Worm (Caenorhabditis elegans) whole organism, L1 larva: ENCODE data around the gene glt-1.

Source experiments
- C04F5.9 ChIP-seq: sonication (generic microtip); optimal IDR thresholded peaks from 2 replicates; lab custom pipeline; 2016; ENCODE audit warnings: missing genetic modification characterization, missing compliant biosample characterization
- F16B12.6 ChIP-seq: fragments of 150-350 bp; optimal IDR thresholded peaks from 2 replicates; lab custom pipeline; 2014; ENCODE audit warnings: missing biosample characterization, missing genetic modification characterization
- aha-1 ChIP-seq: fragments of 150-350 bp; optimal IDR thresholded peaks from 2 replicates; lab custom pipeline; 2014; ENCODE audit warnings: missing biosample characterization, missing genetic modification characterization
- blmp-1 ChIP-seq: fragments of 150-350 bp; optimal IDR thresholded peaks from 2 replicates; lab custom pipeline; 2014; ENCODE audit warnings: missing biosample characterization, missing genetic modification characterization
- ceh-63 ChIP-seq: fragments of 200-800 bp; sonication (Bioruptor generic); optimal IDR thresholded peaks from 2 replicates; lab custom pipeline; 2018; ENCODE audit warnings: mild to moderate bottlenecking, missing genetic modification characterization, missing compliant biosample characterization
- efl-1 ChIP-seq, 4 experiments: fragments of 150-350 bp; optimal IDR thresholded peaks in 3 of 4; peaks in 1 of 4; 1 replicate in 1 of 4; 2 replicates in 3 of 4; lab custom pipeline; 2014; ENCODE audit warnings: missing biosample characterization in 2 of 4, missing genetic modification characterization in 2 of 4, missing genetic modification reagents in 2 of 4
- efl-3 ChIP-seq: fragments of 200-800 bp; sonication (Bioruptor generic); optimal IDR thresholded peaks from 2 replicates; lab custom pipeline; 2018; ENCODE audit warnings: mild to moderate bottlenecking, missing genetic modification characterization, missing compliant biosample characterization
- egl-13 ChIP-seq: sonication (generic microtip); optimal IDR thresholded peaks from 2 replicates; lab custom pipeline; 2016; ENCODE audit warnings: missing genotype, missing genetic modification reagents, missing genetic modification characterization, missing compliant biosample characterization
- elt-3 ChIP-seq, 6 experiments: fragments of 150-350 bp in 1 of 6; sonication (generic microtip); optimal IDR thresholded peaks; 2 replicates each; lab custom pipeline; 2017 to 2018; ENCODE audit warnings: missing biosample characterization in 6 of 6, missing genetic modification characterization in 6 of 6, inconsistent platforms in 1 of 6
- fkh-10 ChIP-seq: sonication (generic microtip); optimal IDR thresholded peaks from 2 replicates; lab custom pipeline; 2017; ENCODE audit warnings: missing biosample characterization, missing genetic modification reagents, missing genetic modification characterization
- fkh-8 ChIP-seq: sonication (generic microtip); optimal IDR thresholded peaks from 2 replicates; lab custom pipeline; 2016; ENCODE audit warnings: mild to moderate bottlenecking, missing genetic modification characterization, missing compliant biosample characterization
- fos-1 ChIP-seq: fragments of 150-350 bp; optimal IDR thresholded peaks from 2 replicates; lab custom pipeline; 2014; ENCODE audit warnings: missing biosample characterization, missing genetic modification characterization
- grh-1 ChIP-seq: fragments of 200-800 bp; sonication (Bioruptor generic); IDR thresholded peaks from 2 replicates; pipeline ENCODE4 v1.3.6; 2022; ENCODE audit warnings: missing genetic modification reagents, missing genetic modification characterization, missing compliant biosample characterization
- hlh-4 ChIP-seq: sonication (generic microtip); optimal IDR thresholded peaks from 2 replicates; lab custom pipeline; 2016; ENCODE audit warnings: mild to moderate bottlenecking, missing genetic modification characterization, missing compliant biosample characterization
- isw-1 ChIP-seq: fragments of 200-800 bp; sonication (Bioruptor generic); IDR thresholded peaks from 2 replicates; pipeline ENCODE4 v1.3.6; 2022; ENCODE audit warnings: missing genetic modification characterization, missing compliant biosample characterization
- jun-1 ChIP-seq: fragments of 150-350 bp; optimal IDR thresholded peaks from 2 replicates; lab custom pipeline; 2014; ENCODE audit warnings: missing biosample characterization, missing genetic modification reagents, missing genetic modification characterization
- lin-13 ChIP-seq: fragments of 150-350 bp; optimal IDR thresholded peaks from 2 replicates; lab custom pipeline; 2014; ENCODE audit warnings: missing biosample characterization, missing genetic modification reagents, missing genetic modification characterization
- lin-14 ChIP-seq: fragments of 200-800 bp; sonication (Bioruptor generic); optimal IDR thresholded peaks from 2 replicates; lab custom pipeline; 2018; ENCODE audit warnings: mild to moderate bottlenecking, missing genetic modification characterization, moderate library complexity, missing compliant biosample characterization
- lin-15B ChIP-seq: fragments of 150-350 bp; sonication (generic microtip); optimal IDR thresholded peaks from 3 replicates; lab custom pipeline; 2014; ENCODE audit warnings: missing biosample characterization, missing genetic modification characterization
- lin-35 ChIP-seq, 2 experiments: fragments of 150-350 bp; optimal IDR thresholded peaks; 2 replicates each; lab custom pipeline; 2014; ENCODE audit warnings: missing biosample characterization in 2 of 2, missing genetic modification characterization in 2 of 2, missing genetic modification reagents in 2 of 2
- lir-3 ChIP-seq: sonication (generic microtip); optimal IDR thresholded peaks from 2 replicates; lab custom pipeline; 2016; ENCODE audit warnings: mild to moderate bottlenecking, missing genetic modification characterization, moderate library complexity, missing compliant biosample characterization; ENCODE audit not compliant: poor library complexity
- mdl-1 ChIP-seq, 2 experiments: fragments of 150-350 bp; optimal IDR thresholded peaks; 2 replicates each; lab custom pipeline; 2014 to 2017; ENCODE audit warnings: missing biosample characterization in 2 of 2, missing genetic modification characterization in 2 of 2, inconsistent platforms in 1 of 2
- nhr-12 ChIP-seq: sonication (generic microtip); optimal IDR thresholded peaks from 2 replicates; lab custom pipeline; 2017; ENCODE audit warnings: missing biosample characterization, missing genetic modification characterization
- nhr-19 ChIP-seq: fragments of 200-800 bp; sonication (Bioruptor generic); conservative IDR thresholded peaks from 2 replicates; pipeline ENCODE4 v1.3.6; 2022; ENCODE audit warnings: missing genetic modification characterization, missing compliant biosample characterization
- nhr-20 ChIP-seq: sonication (generic microtip); optimal IDR thresholded peaks from 2 replicates; lab custom pipeline; 2016; ENCODE audit warnings: mild to moderate bottlenecking, missing genetic modification characterization, missing compliant biosample characterization
- nhr-237 ChIP-seq: fragments of 150-350 bp; optimal IDR thresholded peaks from 2 replicates; lab custom pipeline; 2014; ENCODE audit warnings: missing biosample characterization, missing genetic modification characterization
- nhr-47 ChIP-seq: sonication (generic microtip); optimal IDR thresholded peaks from 2 replicates; lab custom pipeline; 2016; ENCODE audit warnings: mild to moderate bottlenecking, missing genetic modification characterization, moderate library complexity, missing compliant biosample characterization
- nhr-71 ChIP-seq: sonication (generic microtip); optimal IDR thresholded peaks from 2 replicates; lab custom pipeline; 2016; ENCODE audit warnings: mild to moderate bottlenecking, missing genetic modification characterization, moderate library complexity, missing compliant biosample characterization
- nhr-76 ChIP-seq: sonication (generic microtip); optimal IDR thresholded peaks from 2 replicates; lab custom pipeline; 2017; ENCODE audit warnings: missing biosample characterization, missing genetic modification characterization
- nhr-84 ChIP-seq: sonication (generic microtip); optimal IDR thresholded peaks from 2 replicates; lab custom pipeline; 2017; ENCODE audit warnings: missing biosample characterization, missing genetic modification characterization
- nhr-85 ChIP-seq: sonication (generic microtip); peaks from one replicate; lab custom pipeline; 2016; ENCODE audit warnings: missing genetic modification characterization, inconsistent platforms, missing compliant biosample characterization
- nhr-90 ChIP-seq: sonication (generic microtip); optimal IDR thresholded peaks from 2 replicates; lab custom pipeline; 2016; ENCODE audit warnings: mild to moderate bottlenecking, missing genetic modification characterization, missing compliant biosample characterization; ENCODE audit not compliant: poor library complexity
- pag-3 ChIP-seq: sonication (generic microtip); optimal IDR thresholded peaks from 2 replicates; lab custom pipeline; 2017; ENCODE audit warnings: missing genetic modification characterization, mild to moderate bottlenecking, missing compliant biosample characterization, antibody characterized with exemption, borderline replicate concordance; ENCODE audit not compliant: insufficient read depth
- pax-3 ChIP-seq: fragments of 200-800 bp; sonication (Bioruptor generic); optimal IDR thresholded peaks from 2 replicates; lab custom pipeline; 2018; ENCODE audit warnings: mild to moderate bottlenecking, missing genetic modification characterization, moderate library complexity, missing compliant biosample characterization
- skn-1 ChIP-seq: fragments of 150-350 bp; optimal IDR thresholded peaks from 2 replicates; lab custom pipeline; 2014; ENCODE audit warnings: missing biosample characterization, missing genetic modification characterization
- snu-23 ChIP-seq: sonication (generic microtip); optimal IDR thresholded peaks from 2 replicates; lab custom pipeline; 2016; ENCODE audit warnings: missing genetic modification characterization, missing compliant biosample characterization
- sox-4 ChIP-seq: sonication (generic microtip); optimal IDR thresholded peaks from 2 replicates; lab custom pipeline; 2016; ENCODE audit warnings: missing genetic modification characterization, missing compliant biosample characterization
- tbx-2 ChIP-seq: sonication (generic microtip); optimal IDR thresholded peaks from 2 replicates; lab custom pipeline; 2016; ENCODE audit warnings: missing genetic modification characterization, missing compliant biosample characterization
- tlp-1 ChIP-seq: fragments of 150-350 bp; optimal IDR thresholded peaks from 2 replicates; lab custom pipeline; 2014; ENCODE audit warnings: missing biosample characterization, missing genetic modification characterization
- unc-130 ChIP-seq: fragments of 150-350 bp; optimal IDR thresholded peaks from 2 replicates; lab custom pipeline; 2017; ENCODE audit warnings: missing biosample characterization, missing genetic modification characterization, inconsistent platforms
- unc-30 ChIP-seq: sonication (generic microtip); optimal IDR thresholded peaks from 2 replicates; lab custom pipeline; 2017; ENCODE audit warnings: missing biosample characterization, missing genetic modification characterization
- unc-62 ChIP-seq: fragments of 150-350 bp; optimal IDR thresholded peaks from 2 replicates; lab custom pipeline; 2014; ENCODE audit warnings: missing biosample characterization, missing genetic modification reagents, missing genetic modification characterization
- unc-98 ChIP-seq: fragments of 200-800 bp; sonication (Bioruptor generic); IDR thresholded peaks from 2 replicates; pipeline ENCODE4 v1.3.6; 2022; ENCODE audit warnings: missing genetic modification characterization, missing compliant biosample characterization
- xbp-1 ChIP-seq: sonication (generic microtip); optimal IDR thresholded peaks from 2 replicates; lab custom pipeline; 2016; ENCODE audit warnings: missing genetic modification characterization, missing compliant biosample characterization
- zag-1 ChIP-seq: fragments of 150-350 bp; optimal IDR thresholded peaks from 2 replicates; lab custom pipeline; 2014; ENCODE audit warnings: missing biosample characterization, missing genetic modification characterization
- zip-4 ChIP-seq: fragments of 200-800 bp; sonication (Bioruptor generic); optimal IDR thresholded peaks from 2 replicates; lab custom pipeline; 2018; ENCODE audit warnings: mild to moderate bottlenecking, missing genetic modification characterization, moderate library complexity, missing compliant biosample characterization
- ztf-11 ChIP-seq, 2 experiments: sonication (generic microtip); optimal IDR thresholded peaks; 2 replicates each; lab custom pipeline; 2016 to 2017; ENCODE audit warnings: missing genetic modification characterization in 2 of 2, missing biosample characterization in 1 of 2, missing compliant biosample characterization in 1 of 2
- ztf-4 ChIP-seq: fragments of 150-350 bp; optimal IDR thresholded peaks from 2 replicates; lab custom pipeline; 2014; ENCODE audit warnings: missing biosample characterization, missing genetic modification characterization

The glt-1 gene

DNA sequence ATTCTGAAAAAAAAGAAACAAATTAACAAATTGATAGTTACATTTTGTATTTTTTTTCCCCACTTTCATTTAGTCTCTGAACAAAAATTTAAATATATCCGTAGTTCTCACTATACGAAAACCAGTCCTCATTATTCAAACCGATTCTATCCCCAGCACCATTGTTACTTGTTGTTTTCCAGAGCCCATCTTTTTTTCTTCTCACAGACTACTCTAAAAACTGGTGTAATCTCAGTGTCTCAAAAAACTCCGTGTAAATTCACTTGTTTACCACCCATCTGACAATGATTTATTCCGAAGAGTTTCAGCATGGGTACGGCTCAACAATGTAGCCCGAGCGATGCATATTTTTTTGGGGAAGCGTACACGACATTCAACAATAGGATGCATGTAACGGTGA, 6.8 kb upstream of the glt-1 start, which contains the start of gene C12D12.3:
C12D12.3 (plus strand) TSS at position 301 of the 400 bp plus-strand sequence.
- TF ChIP-seq zip-4 (GFP tag; lab: Kevin White, UChicago) = no peak
- no peak for TF ChIP-seq mdl-1 (tag; optimal IDR thresholded peaks at IDR 0.05; lab: Kevin White, UChicago)
- TF ChIP-seq isw-1 (GFP tag; lab: Robert Waterston, UW) = no peak
- no peak for TF ChIP-seq fos-1
- TF ChIP-seq F16B12.6 (tag; lab: Kevin White, UChicago) = no peak
- no peak for TF ChIP-seq lir-3 (tag; lab: Kevin White, UChicago)
- no peak for TF ChIP-seq xbp-1 (tag; lab: Kevin White, UChicago)
- TF ChIP-seq, all 84 proteins: peak for 0

DNA sequence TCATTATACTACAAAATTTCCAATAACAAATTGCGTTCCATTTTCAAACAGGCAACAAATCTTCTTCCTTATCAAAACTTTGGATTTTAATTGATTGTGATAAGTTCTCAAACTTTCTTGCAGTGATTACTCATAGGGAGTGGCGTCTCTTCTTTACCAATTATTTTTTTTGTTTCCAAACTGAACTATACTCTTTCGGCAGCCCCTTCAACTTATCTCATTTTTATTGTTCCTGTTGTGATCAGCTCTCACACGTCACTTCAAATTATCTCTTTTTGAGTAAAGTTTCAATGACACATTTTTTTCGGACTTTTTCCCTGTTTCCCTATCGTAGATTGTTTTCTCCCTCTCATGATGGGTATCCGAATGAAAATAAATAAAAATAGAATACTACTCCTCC, 3.4 kb upstream of the glt-1 start:
- TF ChIP-seq lin-35 (GFP tag; optimal IDR thresholded peaks at IDR 0.05; lab: Kevin White, UChicago) = no peak
- TF ChIP-seq ceh-63 (GFP tag; lab: Kevin White, UChicago) = no peak
- TF ChIP-seq zip-4 (GFP tag; lab: Kevin White, UChicago) = no peak
- no peak for TF ChIP-seq mdl-1 (tag; optimal IDR thresholded peaks at IDR 0.05; lab: Kevin White, UChicago)
- TF ChIP-seq unc-98 (GFP tag; lab: Robert Waterston, UW) = no peak
- TF ChIP-seq nhr-90 = peak; percentile 24
- no peak for TF ChIP-seq nhr-237 (tag; lab: Kevin White, UChicago)
- no peak for TF ChIP-seq zag-1 (tag; lab: Kevin White, UChicago)
- TF ChIP-seq skn-1 (tag; lab: Kevin White, UChicago) = no peak
- no peak for TF ChIP-seq fos-1
- TF ChIP-seq unc-130 (tag; lab: Kevin White, UChicago) = no peak
- TF ChIP-seq nhr-71 (tag; lab: Kevin White, UChicago) = peak; percentile 26
- TF ChIP-seq tbx-2 = peak; percentile 44
- TF ChIP-seq elt-3 (tag; optimal IDR thresholded peaks at IDR 0.05; lab: Kevin White, UChicago) = peak in 4 of 6 experiments; percentile 21 to 44 (median 36)
- no peak for TF ChIP-seq nhr-12 (tag; lab: Kevin White, UChicago)
- no peak for TF ChIP-seq nhr-76 (tag; lab: Kevin White, UChicago)
- TF ChIP-seq nhr-84 = no peak
- no peak for TF ChIP-seq nhr-47
- no peak for TF ChIP-seq lin-13
- peak; percentile 29 for TF ChIP-seq blmp-1 (tag; lab: Kevin White, UChicago)
- peak; percentile 7 for TF ChIP-seq snu-23
- TF ChIP-seq C04F5.9 = no peak
- 0 out of 2 replicates have a peak, but pooled peaks have one; percentile 25 for TF ChIP-seq grh-1 (GFP tag; lab: Robert Waterston, UW)
- no peak for TF ChIP-seq ztf-4 (tag; lab: Kevin White, UChicago)
- no peak for TF ChIP-seq efl-1 (optimal IDR thresholded peaks at IDR 0.05; lab: Kevin White, UChicago)
- peak in 1 of 2 experiments; percentile 73 for TF ChIP-seq efl-1 (GFP tag; optimal IDR thresholded peaks at IDR 0.05 in 1 of 2; lab: Kevin White, UChicago)
- TF ChIP-seq tlp-1 = no peak
- no peak for TF ChIP-seq sox-4 (tag; lab: Kevin White, UChicago)
- TF ChIP-seq pag-3 (tag; lab: Kevin White, UChicago) = no peak
- no peak for TF ChIP-seq hlh-4 (tag; lab: Kevin White, UChicago)
- peak; percentile 4 for TF ChIP-seq lin-14 (GFP tag; lab: Kevin White, UChicago)
- TF ChIP-seq efl-3 (GFP tag; lab: Kevin White, UChicago) = no peak
- TF ChIP-seq unc-30 (tag; lab: Kevin White, UChicago) = no peak
- no peak for TF ChIP-seq ztf-11 (tag; optimal IDR thresholded peaks at IDR 0.05; lab: Kevin White, UChicago)
- no peak for TF ChIP-seq unc-62 (GFP tag; lab: Kevin White, UChicago)
- no peak for TF ChIP-seq aha-1
- TF ChIP-seq nhr-85 = peak; percentile 10
- TF ChIP-seq fkh-8 (tag; lab: Kevin White, UChicago) = no peak
- TF ChIP-seq fkh-10 (GFP tag; lab: Kevin White, UChicago) = no peak
- no peak for TF ChIP-seq nhr-19 (GFP tag; lab: Robert Waterston, UW)
- TF ChIP-seq lin-15B = no peak
- no peak for TF ChIP-seq jun-1 (tag; lab: Kevin White, UChicago)
- TF ChIP-seq egl-13 (tag; lab: Kevin White, UChicago) = no peak
- TF ChIP-seq pax-3 (tag; lab: Kevin White, UChicago) = no peak
- TF ChIP-seq nhr-20 (tag; lab: Kevin White, UChicago) = peak; percentile 57
